Worm (Caenorhabditis elegans) whole organism, late embryonic: Measurements from ENCODE around the gene hpo-10.

ENCODE experiments used
- C38D4.7 ChIP-seq: fragments of 200-800 bp; sonication (Bioruptor generic); optimal IDR thresholded peaks from 2 replicates; lab custom pipeline; 2018; ENCODE audit warnings: mild to moderate bottlenecking, missing genetic modification characterization, moderate library complexity, missing compliant biosample characterization
- ceh-6 ChIP-seq: fragments of 200-800 bp; sonication (Bioruptor generic); optimal IDR thresholded peaks from 2 replicates; lab custom pipeline; 2018; ENCODE audit warnings: mild to moderate bottlenecking, missing genetic modification characterization, missing compliant biosample characterization
- unc-55 ChIP-seq: sonication (generic microtip); optimal IDR thresholded peaks from 2 replicates; lab custom pipeline; 2017; ENCODE audit warnings: missing biosample characterization, missing genetic modification reagents, missing genetic modification characterization

ce11 chrIII:5875418-5875702 lies 3.9 kb upstream of the hpo-10 start:
- TF ChIP-seq ceh-6 (no peak), C38D4.7 (GFP tag; lab: Kevin White, UChicago) (no peak), unc-55 (GFP tag; lab: Kevin White, UChicago) (no peak)
